Fruit fly (Drosophila melanogaster): ENCODE measurements around the gene Eip63F-1.

Gene Eip63F-1

dm6 chr3L:3947301-3947941 lies 12.0 kb upstream of the Eip63F-1 start, which contains the start of gene CG10853:
CG10853 (plus strand) TSS chr3L:3947891.
- TF ChIP-seq noc (tag; optimal IDR thresholded peaks at IDR 0.05), result no peak

- TF ChIP-seq noc (tag; optimal IDR thresholded peaks at IDR 0.05), result peak; percentile 80
Observed at dm6 chr3L:3942241-3943028, 7.0 kb upstream of the Eip63F-1 start, which contains the start of the genes CG10863 and CG14982. CG10863 (minus strand) TSS chr3L:3942465. CG14982 (plus strand) TSS chr3L:3942710.

- TF ChIP-seq noc (tag; optimal IDR thresholded peaks at IDR 0.05), result peak; percentile 77
Observed at dm6 chr3L:3940075-3940819, 4.8 kb upstream of the Eip63F-1 start, which contains the start of gene CG12766. CG12766 (minus strand) TSS chr3L:3940125.

- TF ChIP-seq noc (tag; optimal IDR thresholded peaks at IDR 0.05), result no peak
Observed at dm6 chr3L:3937806-3938205, 2.4 kb upstream of the Eip63F-1 start, which contains the start of gene CG10866. CG10866 (minus strand) TSS chr3L:3937992.

dm6 chr3L:3934110-3934509 lies 1.3 kb downstream of the Eip63F-1 start:
- no peak for TF ChIP-seq noc (tag; optimal IDR thresholded peaks at IDR 0.05)

- no peak for TF ChIP-seq noc (tag; optimal IDR thresholded peaks at IDR 0.05)
Observed at dm6 chr3L:3933599-3933998, 1.8 kb downstream of the Eip63F-1 start.

- peak; percentile 31 for TF ChIP-seq noc (tag; optimal IDR thresholded peaks at IDR 0.05)
Observed at dm6 chr3L:3932742-3933289, 2.6 kb downstream of the Eip63F-1 start.

dm6 chr3L:3931778-3932177 lies 3.6 kb downstream of the Eip63F-1 start:
- TF ChIP-seq noc (tag; optimal IDR thresholded peaks at IDR 0.05), result peak; percentile 23

- no peak for TF ChIP-seq noc (tag; optimal IDR thresholded peaks at IDR 0.05)
Observed at dm6 chr3L:3930930-3931329, 4.5 kb downstream of the Eip63F-1 start.

dm6 chr3L:3929968-3930767 lies 5.2 kb downstream of the Eip63F-1 start:
- TF ChIP-seq noc (tag; optimal IDR thresholded peaks at IDR 0.05), result peak; percentile 6

dm6 chr3L:3928943-3929785 lies 6.3 kb downstream of the Eip63F-1 start:
- peak; percentile 62 for TF ChIP-seq noc (tag; optimal IDR thresholded peaks at IDR 0.05)

- peak; percentile 98 for TF ChIP-seq noc (tag; optimal IDR thresholded peaks at IDR 0.05)
Observed at dm6 chr3L:3928205-3928942, 7.0 kb downstream of the Eip63F-1 start.

dm6 chr3L:3927462-3927861 lies 8.0 kb downstream of the Eip63F-1 start:
- no peak for TF ChIP-seq noc (tag; optimal IDR thresholded peaks at IDR 0.05)

All from whole organism, larva.